Fruit fly (Drosophila melanogaster): Measurements from ENCODE around the gene CG5849.

DNA sequence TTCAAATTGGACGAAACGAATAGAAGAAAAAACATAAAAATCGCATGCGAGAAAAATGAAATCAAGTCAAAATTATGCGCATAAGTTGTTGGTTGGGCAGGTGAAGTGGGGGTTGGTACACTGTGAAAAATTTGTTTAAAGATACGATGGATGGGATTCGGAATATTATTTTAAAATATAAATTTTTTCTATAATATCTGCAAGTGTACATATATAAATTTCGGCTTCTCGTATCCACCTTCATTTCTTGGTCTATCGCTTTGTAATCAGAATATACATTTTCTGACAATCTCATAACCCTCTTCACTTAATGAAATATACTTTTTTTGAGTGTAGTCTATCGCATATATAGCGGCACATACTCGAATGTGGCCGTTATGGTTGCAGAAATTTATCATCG lies 36.6 kb upstream of the CG5849 start:
- no peak for TF ChIP-seq tj (GFP tag; optimal IDR thresholded peaks at IDR 0.05)
- no peak for TF ChIP-seq CG33017 (tag; optimal IDR thresholded peaks at IDR 0.05)
- TF ChIP-seq kay (GFP tag; ENCODE audit: borderline replicate concordance): no peak
- TF ChIP-seq toe (GFP tag; optimal IDR thresholded peaks at IDR 0.05): no peak
- TF ChIP-seq bab1 (GFP tag; optimal IDR thresholded peaks at IDR 0.05): no peak

Measured in whole organism, adult.